Worm (Caenorhabditis elegans) whole organism, L2 larva: ENCODE measurements around the gene F55G11.8.

Experiments
- F13H6.1 ChIP-seq: sonication (generic microtip); optimal IDR thresholded peaks from 2 replicates; lab custom pipeline; 2016; ENCODE audit warnings: missing genetic modification characterization, missing compliant biosample characterization
- alr-1 ChIP-seq: fragments of 150-350 bp; optimal IDR thresholded peaks from 2 replicates; lab custom pipeline; 2014; ENCODE audit warnings: missing biosample characterization, missing genetic modification characterization
- ama-1 ChIP-seq: fragments of 150-350 bp; optimal IDR thresholded peaks from 2 replicates; lab custom pipeline; 2018; ENCODE audit warnings: inconsistent platforms
- lin-39 ChIP-seq: fragments of 150-350 bp; optimal IDR thresholded peaks from 2 replicates; lab custom pipeline; 2014; ENCODE audit warnings: missing biosample characterization, missing genetic modification reagents, missing genetic modification characterization
- mdl-1 ChIP-seq, 2 experiments: fragments of 150-350 bp in 1 of 2; sonication (generic microtip) in 1 of 2; optimal IDR thresholded peaks; 2 replicates each; lab custom pipeline; 2017; ENCODE audit warnings: missing biosample characterization in 2 of 2, missing genetic modification characterization in 2 of 2
- nhr-21 ChIP-seq: fragments of 150-350 bp; optimal IDR thresholded peaks from 2 replicates; lab custom pipeline; 2014; ENCODE audit warnings: missing biosample characterization, missing genetic modification characterization
- sma-3 ChIP-seq: sonication (generic microtip); optimal IDR thresholded peaks from 2 replicates; lab custom pipeline; 2016; ENCODE audit warnings: missing genetic modification reagents, missing genetic modification characterization, missing compliant biosample characterization
- unc-62 ChIP-seq: fragments of 150-350 bp; optimal IDR thresholded peaks from 2 replicates; lab custom pipeline; 2014; ENCODE audit warnings: missing biosample characterization, missing genetic modification reagents, missing genetic modification characterization

DNA sequence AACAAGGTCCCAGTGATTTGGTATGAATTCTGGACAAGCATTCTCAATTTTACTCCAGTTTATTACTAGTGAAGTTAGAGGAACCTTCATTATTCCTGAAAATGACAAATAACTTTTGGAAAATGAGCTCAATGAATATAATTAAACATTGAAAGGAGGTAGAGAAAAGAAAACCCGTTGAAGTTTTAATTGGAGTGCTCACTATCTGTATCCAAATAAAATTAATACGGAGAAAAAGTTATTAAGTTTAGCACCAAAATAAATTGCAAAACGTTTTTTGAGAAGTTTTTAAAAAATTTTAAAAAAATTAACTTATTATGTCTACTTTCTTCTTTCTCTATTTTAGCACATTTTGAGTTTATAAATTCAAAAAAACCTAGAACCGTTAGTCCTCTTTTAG lies 16.1 kb upstream of the F55G11.8 start, which contains the start of gene F55G11.1:
- no peak for TF ChIP-seq ama-1 (lab: Kevin White, UChicago)
- TF ChIP-seq alr-1 (tag; lab: Kevin White, UChicago) = no peak
- TF ChIP-seq unc-62 (GFP tag; lab: Kevin White, UChicago) = no peak
- TF ChIP-seq lin-39 (tag; lab: Kevin White, UChicago) = no peak
- TF ChIP-seq F13H6.1 (tag; lab: Kevin White, UChicago) = no peak
- no peak for TF ChIP-seq nhr-21
- no peak for TF ChIP-seq mdl-1 (tag; optimal IDR thresholded peaks at IDR 0.05; lab: Kevin White, UChicago)
- no peak for TF ChIP-seq sma-3 (GFP tag; lab: Kevin White, UChicago)
